Worm (Caenorhabditis elegans) whole organism, L4/young adult: ENCODE data around the gene F18A11.2.

Experiments
- W03F9.2 ChIP-seq: fragments of 150-350 bp; optimal IDR thresholded peaks from 2 replicates; lab custom pipeline; 2014; ENCODE audit warnings: missing biosample characterization, missing genetic modification characterization
- dao-5 ChIP-seq: sonication (generic microtip); optimal IDR thresholded peaks from 2 replicates; lab custom pipeline; 2016; ENCODE audit warnings: missing genotype, missing genetic modification characterization, moderate library complexity, missing compliant biosample characterization
- him-1 ChIP-seq: sonication (generic microtip); optimal IDR thresholded peaks from 2 replicates; lab custom pipeline; 2016; ENCODE audit warnings: missing genotype, missing genetic modification reagents, missing genetic modification characterization, missing compliant biosample characterization

DNA sequence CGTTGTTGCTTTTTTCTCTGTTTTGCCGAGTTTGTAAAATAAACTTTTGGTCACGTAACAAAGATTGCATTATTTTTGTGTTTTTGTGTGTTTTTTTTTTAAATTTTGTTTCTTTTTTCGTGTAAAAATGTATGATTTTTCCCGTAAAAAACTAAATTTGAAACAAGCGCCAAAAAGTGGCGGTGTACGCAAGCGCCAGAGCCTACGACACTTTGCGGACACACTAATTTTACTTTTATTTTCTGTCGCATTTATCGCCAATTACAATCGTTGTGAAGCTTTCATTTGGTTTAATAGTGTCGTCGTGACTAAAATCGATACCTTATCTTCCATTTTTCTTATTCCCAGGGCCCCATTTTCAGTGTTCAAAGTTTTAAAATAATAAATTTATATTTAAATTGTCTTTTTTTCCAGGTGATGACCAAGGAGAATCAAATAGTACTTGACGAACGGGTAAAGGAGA lies 52.3 kb downstream of the F18A11.2 start, which contains the start of the genes Y81G3A.1 and gcn-2:
- TF ChIP-seq W03F9.2 (tag; lab: Kevin White, UChicago) (no peak), him-1 (tag; lab: Kevin White, UChicago) (no peak), dao-5 (tag; lab: Kevin White, UChicago) (no peak)
